Worm (Caenorhabditis elegans): ENCODE data around the gene T24H7.9.

DNA sequence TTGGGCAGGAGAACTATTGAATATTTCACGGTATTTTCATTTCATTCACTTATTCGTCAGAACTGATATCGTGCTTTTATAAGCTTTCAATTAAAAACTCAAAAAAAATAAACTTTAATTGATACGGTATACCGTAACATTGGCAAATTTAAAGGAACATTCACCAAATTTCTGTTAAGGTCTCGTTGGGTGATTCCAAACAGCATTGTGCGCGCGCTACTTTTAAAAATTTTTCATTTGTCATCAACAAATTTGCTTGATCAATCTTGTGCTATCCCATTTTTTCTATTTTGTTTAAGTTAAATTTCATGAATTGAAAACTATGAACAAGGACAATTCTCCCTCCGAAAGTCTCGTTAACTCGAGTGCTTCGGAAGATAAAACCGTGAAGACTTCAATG lies 36.8 kb downstream of the T24H7.9 start, which contains the start of gene szy-4:
- TF ChIP-seq ztf-11 (tag; optimal IDR thresholded peaks at IDR 0.05) (no peak), blmp-1 (tag; optimal IDR thresholded peaks at IDR 0.05) (no peak), mab-5 (tag; optimal IDR thresholded peaks at IDR 0.05) (no peak), mep-1 (tag; optimal IDR thresholded peaks at IDR 0.05) (no peak), elt-3 (tag; optimal IDR thresholded peaks at IDR 0.05) (no peak), lin-13 (tag; optimal IDR thresholded peaks at IDR 0.05) (no peak), nhr-237 (tag; optimal IDR thresholded peaks at IDR 0.05) (no peak), nhr-76 (tag; optimal IDR thresholded peaks at IDR 0.05) (no peak), sem-2 (GFP tag; optimal IDR thresholded peaks at IDR 0.05) (no peak), mls-2 (tag; optimal IDR thresholded peaks at IDR 0.05) (no peak), ces-1 (GFP tag; optimal IDR thresholded peaks at IDR 0.05) (no peak), unc-39 (tag; optimal IDR thresholded peaks at IDR 0.05) (no peak)
